Worm (Caenorhabditis elegans): Measurements from ENCODE around the gene ZC262.7.

ce11 chrIII:8321225-8321624, 22.9 kb downstream of the ZC262.7 start:
- TF ChIP-seq ets-4 (GFP tag; optimal IDR thresholded peaks at IDR 0.05): no peak
- TF ChIP-seq tbx-9 (tag; optimal IDR thresholded peaks at IDR 0.05; ENCODE audit: borderline replicate concordance): no peak
- no peak for TF ChIP-seq aptf-2 (GFP tag; conservative IDR thresholded peaks at IDR 0.05)
